Fruit fly (Drosophila melanogaster) whole organism, embryonic: Measurements from ENCODE around the gene CG10435.

Experiments
- Abd-B ChIP-seq: fragments of 200-800 bp; sonication (Bioruptor generic); optimal IDR thresholded peaks from 2 replicates; lab custom pipeline; 2018; ENCODE audit warnings: missing biosample characterization, mild to moderate bottlenecking, missing genetic modification characterization, moderate library complexity
- Ada2b ChIP-seq: fragments of 200-800 bp; sonication (Bioruptor generic); IDR thresholded peaks from 2 replicates; pipeline ENCODE4 v1.3.6; 2022; ENCODE audit warnings: missing biosample characterization, missing genetic modification characterization
- B-H2 ChIP-seq: fragments of 200-800 bp; sonication (Bioruptor generic); optimal IDR thresholded peaks from 2 replicates; lab custom pipeline; 2018; ENCODE audit warnings: missing biosample characterization, mild to moderate bottlenecking, missing genetic modification characterization
- CG10267 ChIP-seq: fragments of 200-800 bp; sonication (Bioruptor generic); optimal IDR thresholded peaks from 2 replicates; lab custom pipeline; 2018; ENCODE audit warnings: missing biosample characterization, mild to moderate bottlenecking, missing genetic modification characterization, moderate library complexity
- CG10431 ChIP-seq: fragments of 200-800 bp; sonication (Bioruptor generic); optimal IDR thresholded peaks from 3 replicates; lab custom pipeline; 2018; ENCODE audit warnings: missing biosample characterization, mild to moderate bottlenecking, missing genetic modification characterization
- CG11696 ChIP-seq: fragments of 200-800 bp; sonication (Bioruptor generic); IDR thresholded peaks from 2 replicates; pipeline ENCODE4 v1.3.6; 2022; ENCODE audit warnings: missing biosample characterization, missing genetic modification characterization
- CG15269 ChIP-seq: fragments of 200-800 bp; sonication (Bioruptor generic); optimal IDR thresholded peaks from 2 replicates; lab custom pipeline; 2018; ENCODE audit warnings: missing biosample characterization, mild to moderate bottlenecking, missing genetic modification characterization, moderate library complexity
- CG17361 ChIP-seq: fragments of 200-800 bp; sonication (Bioruptor generic); IDR thresholded peaks from 3 replicates; pipeline ENCODE4 v1.3.6; 2022; ENCODE audit warnings: missing biosample characterization, missing genetic modification characterization
- CG17568 ChIP-seq: fragments of 200-800 bp; sonication (Bioruptor generic); optimal IDR thresholded peaks from 2 replicates; lab custom pipeline; 2018; ENCODE audit warnings: missing biosample characterization, mild to moderate bottlenecking, missing genetic modification characterization, moderate library complexity
- CG2129 ChIP-seq: fragments of 200-800 bp; sonication (Bioruptor generic); IDR thresholded peaks from 2 replicates; pipeline ENCODE4 v1.3.6; 2022; ENCODE audit warnings: missing biosample characterization, missing genetic modification characterization; ENCODE audit not compliant: partially characterized antibody
- CG2199 ChIP-seq: fragments of 200-800 bp; sonication (Bioruptor generic); IDR thresholded peaks from 3 replicates; pipeline ENCODE4 v1.3.6; 2022; ENCODE audit warnings: missing biosample characterization, missing genetic modification characterization
- CG34376 ChIP-seq: fragments of 200-800 bp; sonication (Bioruptor generic); optimal IDR thresholded peaks from 2 replicates; lab custom pipeline; 2018; ENCODE audit warnings: missing biosample characterization, mild to moderate bottlenecking, missing genetic modification characterization
- CG3838 ChIP-seq: fragments of 200-800 bp; sonication (Bioruptor generic); optimal IDR thresholded peaks from 3 replicates; lab custom pipeline; 2016; ENCODE audit warnings: missing biosample characterization, missing genetic modification characterization
- CG6654 ChIP-seq: fragments of 200-800 bp; sonication (Bioruptor generic); optimal IDR thresholded peaks from 2 replicates; lab custom pipeline; 2017; ENCODE audit warnings: missing biosample characterization, mild to moderate bottlenecking, missing genetic modification characterization
- CG6689 ChIP-seq: fragments of 200-800 bp; sonication (Bioruptor generic); IDR thresholded peaks from 2 replicates; pipeline ENCODE4 v1.3.6; 2022; ENCODE audit warnings: missing biosample characterization, missing genetic modification characterization
- CG7556 ChIP-seq: fragments of 200-800 bp; sonication (Bioruptor generic); optimal IDR thresholded peaks from 2 replicates; lab custom pipeline; 2017; ENCODE audit warnings: missing biosample characterization, mild to moderate bottlenecking, missing genetic modification characterization
- CG8089 ChIP-seq: fragments of 200-800 bp; sonication (Bioruptor generic); optimal IDR thresholded peaks from 3 replicates; lab custom pipeline; 2016; ENCODE audit warnings: missing biosample characterization, missing genetic modification characterization
- Camta ChIP-seq: fragments of 200-800 bp; sonication (Bioruptor generic); optimal IDR thresholded peaks from 2 replicates; lab custom pipeline; 2016; ENCODE audit warnings: missing biosample characterization, missing genetic modification characterization
- Chrac-16 ChIP-seq: fragments of 200-800 bp; sonication (Bioruptor generic); optimal IDR thresholded peaks from 3 replicates; lab custom pipeline; 2016; ENCODE audit warnings: missing biosample characterization, missing genetic modification characterization
- Dfd ChIP-seq, 2 experiments: fragments of >200 bp; optimal IDR thresholded peaks; 2 replicates each; lab custom pipeline; 2017; ENCODE audit warnings: missing biosample characterization in 2 of 2, missing genetic modification characterization in 2 of 2
- Fer2 ChIP-seq: fragments of 200-800 bp; sonication (Bioruptor generic); optimal IDR thresholded peaks from 2 replicates; lab custom pipeline; 2018; ENCODE audit warnings: missing biosample characterization, mild to moderate bottlenecking, missing genetic modification characterization, moderate library complexity
- Hr3 ChIP-seq: fragments of 200-800 bp; sonication (Bioruptor generic); optimal IDR thresholded peaks from 3 replicates; lab custom pipeline; 2016; ENCODE audit warnings: missing biosample characterization, missing genetic modification characterization
- Lhr ChIP-seq: fragments of 200-800 bp; sonication (Bioruptor generic); optimal IDR thresholded peaks from 3 replicates; lab custom pipeline; 2017; ENCODE audit warnings: mild to moderate bottlenecking, missing biosample characterization, missing genetic modification reagents, missing genetic modification characterization
- NC2α ChIP-seq: fragments of 200-800 bp; sonication (Bioruptor generic); optimal IDR thresholded peaks from 2 replicates; lab custom pipeline; 2016; ENCODE audit warnings: missing biosample characterization, missing genetic modification characterization
- NFAT ChIP-seq: fragments of 200-800 bp; sonication (Bioruptor generic); IDR thresholded peaks from 2 replicates; pipeline ENCODE4 v1.3.6; 2022; ENCODE audit warnings: missing biosample characterization, missing genetic modification characterization
- PHDP ChIP-seq: fragments of 200-800 bp; sonication (Bioruptor generic); optimal IDR thresholded peaks from 3 replicates; lab custom pipeline; 2018; ENCODE audit warnings: missing biosample characterization, mild to moderate bottlenecking, missing genetic modification characterization, moderate library complexity
- Pdp1 ChIP-seq, 2 experiments: fragments of 200-800 bp; sonication (Bioruptor generic); optimal IDR thresholded peaks; 3 replicates each; lab custom pipeline; 2016; ENCODE audit warnings: missing biosample characterization in 2 of 2, missing genetic modification characterization in 2 of 2, mild to moderate bottlenecking in 1 of 2, moderate library complexity in 1 of 2
- Six4 ChIP-seq: fragments of 200-800 bp; sonication (Bioruptor generic); optimal IDR thresholded peaks from 2 replicates; lab custom pipeline; 2016; ENCODE audit warnings: missing biosample characterization, missing genetic modification characterization
- Sry-β ChIP-seq: fragments of 200-800 bp; sonication (Bioruptor generic); optimal IDR thresholded peaks from 2 replicates; lab custom pipeline; 2018; ENCODE audit warnings: missing biosample characterization, mild to moderate bottlenecking, missing genetic modification characterization, moderate library complexity
- Sry-δ ChIP-seq: fragments of 200-800 bp; sonication (Bioruptor generic); optimal IDR thresholded peaks from 2 replicates; lab custom pipeline; 2016; ENCODE audit warnings: missing biosample characterization, missing genetic modification characterization
- Usf ChIP-seq: fragments of 200-800 bp; sonication (Bioruptor generic); optimal IDR thresholded peaks from 2 replicates; lab custom pipeline; 2017; ENCODE audit warnings: missing genotype, missing biosample characterization, missing genetic modification characterization
- ara ChIP-seq: fragments of 200-800 bp; sonication (Bioruptor generic); IDR thresholded peaks from 2 replicates; pipeline ENCODE4 v1.3.6; 2022; ENCODE audit warnings: missing biosample characterization, missing genetic modification characterization
- bowl ChIP-seq: fragments of 200-800 bp; sonication (Bioruptor generic); IDR thresholded peaks from 2 replicates; pipeline ENCODE4 v1.3.6; 2022; ENCODE audit warnings: missing biosample characterization, missing genetic modification characterization
- chinmo ChIP-seq: fragments of 200-800 bp; sonication (Bioruptor generic); IDR thresholded peaks from 4 replicates; pipeline ENCODE4 v1.3.6; 2022; ENCODE audit warnings: missing biosample characterization, missing genetic modification characterization; ENCODE audit not compliant: partially characterized antibody
- gem ChIP-seq: fragments of 200-800 bp; sonication (Bioruptor generic); optimal IDR thresholded peaks from 2 replicates; lab custom pipeline; 2019; ENCODE audit warnings: missing biosample characterization, mild to moderate bottlenecking, missing genetic modification characterization, moderate library complexity
- hbn ChIP-seq: fragments of 200-800 bp; sonication (Bioruptor generic); IDR thresholded peaks from 2 replicates; pipeline ENCODE4 v1.3.6; 2022; ENCODE audit warnings: missing biosample characterization, missing genetic modification characterization; ENCODE audit not compliant: partially characterized antibody
- hkb ChIP-seq, 2 experiments: fragments of 200-800 bp in 1 of 2; fragments of >200 bp in 1 of 2; sonication (Bioruptor generic) in 1 of 2; IDR thresholded peaks in 1 of 2; optimal IDR thresholded peaks in 1 of 2; 2 replicates each; pipeline versions ENCODE4 v1.3.6 to Lab custom; 2017 to 2022; ENCODE audit warnings: missing biosample characterization in 1 of 2, missing genetic modification characterization in 1 of 2
- ind ChIP-seq: fragments of 200-800 bp; sonication (Bioruptor generic); optimal IDR thresholded peaks from 3 replicates; lab custom pipeline; 2016; ENCODE audit warnings: missing biosample characterization, missing genetic modification characterization
- inv ChIP-seq: fragments of 200-800 bp; sonication (Bioruptor generic); IDR thresholded peaks from 2 replicates; pipeline ENCODE4 v1.3.6; 2022; ENCODE audit warnings: missing biosample characterization, missing genetic modification characterization; ENCODE audit not compliant: partially characterized antibody
- knrl ChIP-seq: fragments of 200-800 bp; sonication (Bioruptor generic); IDR thresholded peaks from 3 replicates; pipeline ENCODE4 v1.3.6; 2022; ENCODE audit warnings: missing biosample characterization, missing genetic modification characterization; ENCODE audit not compliant: partially characterized antibody
- mirr ChIP-seq: fragments of 200-800 bp; sonication (Bioruptor generic); optimal IDR thresholded peaks from 3 replicates; lab custom pipeline; 2018; ENCODE audit warnings: missing biosample characterization, mild to moderate bottlenecking, missing genetic modification characterization
- nerfin-1 ChIP-seq: fragments of 200-800 bp; sonication (Bioruptor generic); optimal IDR thresholded peaks from 3 replicates; lab custom pipeline; 2019; ENCODE audit warnings: missing biosample characterization, mild to moderate bottlenecking, missing genetic modification characterization, moderate library complexity
- nmo ChIP-seq: fragments of 200-800 bp; sonication (Bioruptor generic); optimal IDR thresholded peaks from 2 replicates; lab custom pipeline; 2018; ENCODE audit warnings: missing biosample characterization, mild to moderate bottlenecking, missing genetic modification characterization, moderate library complexity
- nom ChIP-seq: fragments of 200-800 bp; sonication (Bioruptor generic); optimal IDR thresholded peaks from 2 replicates; lab custom pipeline; 2017; ENCODE audit warnings: missing biosample characterization, missing genetic modification characterization, mild to moderate bottlenecking, moderate library complexity, missing genetic modification reagents
- pros ChIP-seq: fragments of 200-800 bp; sonication (Bioruptor generic); optimal IDR thresholded peaks from 3 replicates; lab custom pipeline; 2019; ENCODE audit warnings: missing biosample characterization, mild to moderate bottlenecking, missing genetic modification characterization, moderate library complexity
- shn ChIP-seq: fragments of 200-800 bp; sonication (Bioruptor generic); optimal IDR thresholded peaks from 3 replicates; lab custom pipeline; 2016; ENCODE audit warnings: missing biosample characterization, missing genetic modification characterization
- sim ChIP-seq: fragments of 200-800 bp; sonication (Bioruptor generic); IDR thresholded peaks from 2 replicates; pipeline ENCODE4 v1.3.6; 2022; ENCODE audit warnings: missing biosample characterization, missing genetic modification characterization
- so ChIP-seq: fragments of 200-800 bp; sonication (Bioruptor generic); IDR thresholded peaks from 3 replicates; pipeline ENCODE4 v1.3.6; 2022; ENCODE audit warnings: missing biosample characterization, missing genetic modification characterization
- wdn ChIP-seq: fragments of 200-800 bp; sonication (Bioruptor generic); IDR thresholded peaks from 2 replicates; pipeline ENCODE4 v1.3.6; 2022; ENCODE audit warnings: missing biosample characterization, missing genetic modification characterization

CG10435 gene

DNA sequence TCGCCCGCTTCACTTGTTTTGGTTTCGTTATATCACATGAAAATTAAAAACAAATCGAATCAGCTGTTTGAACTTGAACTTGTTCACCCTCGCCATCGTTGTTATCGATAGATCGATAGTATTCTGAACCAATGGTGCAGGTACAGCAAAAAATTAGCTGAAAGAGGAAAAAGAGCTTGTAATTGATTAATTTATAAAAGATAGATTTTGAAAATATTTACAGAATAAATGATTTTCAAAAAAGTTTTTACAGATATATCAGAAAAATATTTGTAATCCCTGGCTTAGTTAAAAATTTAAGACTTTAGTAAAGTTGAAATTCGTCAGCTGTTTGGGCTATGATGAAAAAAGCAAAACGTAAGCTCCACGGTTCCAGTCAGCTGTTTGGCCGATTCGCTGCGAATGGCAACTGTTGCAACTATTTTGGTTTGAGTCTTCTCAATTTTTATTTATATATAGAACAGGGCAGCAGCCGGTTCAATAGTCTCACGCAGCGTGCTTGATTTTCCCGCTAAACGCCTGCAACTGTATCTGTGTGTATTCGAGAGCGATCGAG, 20.0 kb upstream of the CG10435 start, which contains the start of the genes CG11035 and unc-45 (continued):
- TF ChIP-seq CG2129 (GFP tag; lab: Robert Waterston, UW) (peak; percentile 45; the same call in 1 of the 2 replicates), Abd-B (GFP tag; lab: Kevin White, UChicago) (peak; percentile 42), Sry-δ (GFP tag; lab: Kevin White, UChicago) (peak; percentile 61), Dfd (GFP tag; optimal IDR thresholded peaks at IDR 0.05; lab: Kevin White, UChicago) (no peak), CG10431 (GFP tag; lab: Kevin White, UChicago) (peak; percentile 16), CG6689 (GFP tag; lab: Robert Waterston, UW) (peak; percentile 55), CG17361 (GFP tag; lab: Robert Waterston, UW) (peak; percentile 66), sim (GFP tag; lab: Robert Waterston, UW) (no peak), Sry-β (GFP tag; lab: Kevin White, UChicago) (peak; percentile 89), CG17568 (no peak), CG2199 (GFP tag; lab: Robert Waterston, UW) (no peak), chinmo (GFP tag; lab: Robert Waterston, UW) (0 out of 4 replicates have a peak, but pooled peaks have one; percentile 75), Pdp1 (GFP tag; optimal IDR thresholded peaks at IDR 0.05; lab: Kevin White, UChicago) (peak; percentile 37 to 96), CG11696 (GFP tag; lab: Robert Waterston, UW) (no peak), nerfin-1 (tag; lab: Kevin White, UChicago) (peak; percentile 34), Camta (GFP tag; lab: Kevin White, UChicago) (peak; percentile 72), Six4 (GFP tag; lab: Kevin White, UChicago) (peak; percentile 30), NC2α (GFP tag; lab: Kevin White, UChicago) (no peak), ind (peak; percentile 47), so (no peak), bowl (no peak), CG34376 (GFP tag; lab: Kevin White, UChicago) (peak; percentile 20), shn (no peak), Usf (GFP tag; lab: Kevin White, UChicago) (no peak), Hr3 (GFP tag; lab: Kevin White, UChicago) (peak; percentile 1), hkb (optimal IDR thresholded peaks at IDR 0.05; lab: Kevin White, UChicago) (no peak), hkb (GFP tag; IDR thresholded peaks at IDR 0.05; lab: Robert Waterston, UW) (no peak), knrl (peak; percentile 83), Fer2 (tag; lab: Kevin White, UChicago) (peak; percentile 38), gem (tag; lab: Kevin White, UChicago) (peak; percentile 61), CG15269 (tag; lab: Kevin White, UChicago) (peak; percentile 22), NFAT (GFP tag; lab: Robert Waterston, UW) (no peak), wdn (no peak), CG7556 (peak; percentile 7), CG10267 (tag; lab: Kevin White, UChicago) (peak; percentile 49), mirr (no peak), nmo (peak; percentile 71), Lhr (GFP tag; lab: Kevin White, UChicago) (peak; percentile 35), nom (GFP tag; lab: Kevin White, UChicago) (peak; percentile 24), B-H2 (GFP tag; lab: Kevin White, UChicago) (no peak), Chrac-16 (GFP tag; lab: Kevin White, UChicago) (peak; percentile 33), CG6654 (GFP tag; lab: Kevin White, UChicago) (no peak), Ada2b (no peak; the same call in 1 of the 2 replicates), CG8089 (GFP tag; lab: Kevin White, UChicago) (no peak), hbn (GFP tag; lab: Robert Waterston, UW) (peak; percentile 71), CG3838 (peak; percentile 41), inv (GFP tag; lab: Robert Waterston, UW) (peak; percentile 58; the same call in 1 of the 2 replicates), PHDP (tag; lab: Kevin White, UChicago) (peak; percentile 44), ara (GFP tag; lab: Robert Waterston, UW) (no peak), pros (no peak)
